Worm (Caenorhabditis elegans): ENCODE measurements around the gene znf-474.

- TF ChIP-seq ama-1 (optimal IDR thresholded peaks at IDR 0.05), result no peak
- TF ChIP-seq ama-1 (GFP tag; optimal IDR thresholded peaks at IDR 0.05), result no peak
- no peak for TF ChIP-seq ztf-25 (GFP tag; IDR thresholded peaks at IDR 0.05)
- no peak for TF ChIP-seq efl-1 (GFP tag; optimal IDR thresholded peaks at IDR 0.05)
- no peak for TF ChIP-seq T26A5.8 (tag; optimal IDR thresholded peaks at IDR 0.05)
- no peak for TF ChIP-seq snpc-4 (GFP tag; optimal IDR thresholded peaks at IDR 0.05)
- no peak for TF ChIP-seq snpc-4 (tag; optimal IDR thresholded peaks at IDR 0.05)
- no peak for TF ChIP-seq unc-130 (GFP tag; optimal IDR thresholded peaks at IDR 0.05)
Observed at ce11 chrX:12141051-12141450, 8.7 kb upstream of the znf-474 start, which contains the start of gene lyst-1.

Data from whole organism, young adult.